Worm (Caenorhabditis elegans) whole organism, mixed stage, embryonic: ENCODE measurements around the gene sas-1.
A peak's percentile ranks its signal among the peaks of the same experiment; 100 is the strongest.

Source experiments
- blmp-1 ChIP-seq: fragments of 150-350 bp; optimal IDR thresholded peaks from 2 replicates; lab custom pipeline; 2014; ENCODE audit warnings: missing biosample characterization, missing genetic modification characterization
- elt-1 ChIP-seq: sonication (generic microtip); optimal IDR thresholded peaks from 2 replicates; lab custom pipeline; 2017; ENCODE audit warnings: missing genetic modification characterization, mild to moderate bottlenecking, missing compliant biosample characterization, antibody characterized with exemption, moderate library complexity, borderline replicate concordance; ENCODE audit not compliant: insufficient read depth
- pha-4 ChIP-seq: fragments of 150-350 bp; optimal IDR thresholded peaks from 2 replicates; lab custom pipeline; 2018; ENCODE audit warnings: missing biosample characterization, missing genetic modification reagents, missing genetic modification characterization

ce11 chrIII:12711217-12711616 lies 11.9 kb downstream of the sas-1 start, which contains the start of gene hut-1:
- TF ChIP-seq elt-1 (no peak), pha-4 (tag; lab: Kevin White, UChicago) (peak; percentile 46), blmp-1 (tag; lab: Kevin White, UChicago) (no peak)
